Fruit fly (Drosophila melanogaster): Measurements from ENCODE around the gene CG17712.

Gene CG17712

DNA sequence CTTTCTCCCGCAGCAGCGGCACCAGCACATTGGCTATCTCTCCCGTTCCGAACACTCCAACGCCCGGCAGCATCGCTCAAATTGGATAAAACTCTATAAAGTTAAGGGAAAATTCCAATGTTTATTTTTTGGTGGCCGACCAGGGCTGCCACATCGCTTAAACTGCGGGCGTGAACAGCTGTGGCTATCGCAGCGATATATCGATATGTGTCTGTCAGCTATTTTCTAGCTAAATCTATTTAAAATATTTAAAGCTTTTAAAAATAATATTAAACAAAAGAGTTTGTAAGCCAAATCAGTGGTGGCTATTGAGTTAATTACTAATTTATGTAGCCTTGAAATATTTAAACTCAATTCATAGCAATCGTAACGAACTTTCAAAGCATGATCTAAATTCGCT lies at the start of gene CG17712, which contains the start of gene CG17648:
CG17712 (minus strand) TSS at position 170 of the 400 bp plus-strand sequence.
CG17648 (plus strand) TSS at position 356 of the 400 bp plus-strand sequence.
- no peak for TF ChIP-seq noc (tag; optimal IDR thresholded peaks at IDR 0.05)

DNA sequence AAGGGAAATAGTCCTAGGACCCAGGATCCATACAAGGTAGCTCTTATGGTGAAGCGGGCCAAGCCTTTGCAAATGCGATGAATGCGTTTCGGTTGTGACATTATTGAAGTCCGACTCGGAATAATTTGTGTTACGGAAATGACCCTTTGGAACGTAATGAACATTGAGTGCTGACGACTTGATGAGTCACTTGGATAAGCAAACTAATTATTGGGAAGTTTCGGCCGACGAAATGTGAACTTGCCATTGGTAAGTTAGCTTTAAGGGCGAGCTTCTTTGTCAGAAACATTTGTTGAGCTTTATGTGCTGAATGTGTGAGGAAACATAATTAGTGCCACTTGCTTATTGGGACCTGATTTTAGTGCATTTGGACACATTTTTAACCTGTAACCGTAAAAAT lies 42.9 kb upstream of the CG17712 start, which contains the start of gene Gr22a:
Gr22a (minus strand) TSS at position 101 of the 400 bp plus-strand sequence.
- no peak for TF ChIP-seq noc (tag; optimal IDR thresholded peaks at IDR 0.05)

DNA sequence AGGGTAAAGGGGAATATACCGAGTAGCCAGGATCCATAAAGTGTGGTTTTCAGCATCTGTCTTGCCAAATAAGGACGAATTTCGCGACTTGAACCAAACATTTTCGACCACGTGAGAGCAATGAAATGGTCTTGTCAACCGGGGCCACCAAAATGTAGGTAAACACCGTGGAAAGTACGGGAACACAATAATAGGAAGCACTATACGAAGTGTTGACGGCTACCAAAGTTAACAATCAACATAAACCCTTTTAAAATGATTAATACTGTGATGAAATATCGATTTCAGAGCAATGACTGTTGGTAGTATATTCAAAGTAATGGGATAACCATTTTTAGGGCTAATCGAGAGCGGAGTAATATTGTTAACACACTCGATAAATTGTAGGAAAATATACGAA lies 41.2 kb upstream of the CG17712 start, which contains the start of gene Gr22b:
Gr22b (minus strand) TSS at position 101 of the 400 bp plus-strand sequence.
- no peak for TF ChIP-seq noc (tag; optimal IDR thresholded peaks at IDR 0.05)

DNA sequence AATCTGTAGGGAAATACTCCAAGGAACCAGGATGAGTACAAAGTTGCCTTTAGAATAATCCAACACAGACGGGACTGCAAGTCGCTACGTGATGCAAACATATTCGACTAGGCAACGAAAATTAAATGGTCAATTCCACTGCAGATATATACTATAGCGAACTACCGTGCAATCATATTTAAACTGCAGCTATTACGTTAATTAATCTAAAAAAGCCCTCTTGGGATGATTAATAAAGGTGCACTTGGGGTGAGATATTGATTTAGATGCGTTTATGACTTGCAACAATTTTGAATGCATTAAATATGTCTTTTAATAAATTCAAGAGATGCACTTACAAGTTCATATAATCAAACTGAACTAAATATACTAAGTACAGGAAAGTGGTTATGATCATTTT lies 39.8 kb upstream of the CG17712 start, which contains the start of gene Gr22c:
Gr22c (minus strand) TSS at position 101 of the 400 bp plus-strand sequence.
- TF ChIP-seq noc (tag; optimal IDR thresholded peaks at IDR 0.05), result no peak

DNA sequence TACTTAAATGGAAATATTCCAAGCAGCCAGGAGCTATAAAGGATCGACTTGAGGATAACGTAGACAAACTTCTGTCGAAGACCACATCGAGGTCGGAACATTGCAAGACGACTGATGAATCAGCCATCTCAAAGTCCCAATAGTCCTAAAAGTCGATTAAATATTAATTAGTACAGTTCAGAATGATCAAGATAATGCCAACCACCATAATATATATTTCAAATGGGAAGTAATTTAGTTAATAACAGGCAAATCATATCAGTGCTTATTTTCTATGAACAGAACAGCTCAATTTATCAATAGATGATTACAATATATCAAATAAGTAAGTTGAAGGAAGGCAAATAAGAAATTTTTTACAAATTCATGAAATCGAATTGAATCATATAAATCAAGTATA lies 38.3 kb upstream of the CG17712 start, which contains the start of gene Gr22d:
Gr22d (minus strand) TSS at position 101 of the 400 bp plus-strand sequence.
- no peak for TF ChIP-seq noc (tag; optimal IDR thresholded peaks at IDR 0.05)

DNA sequence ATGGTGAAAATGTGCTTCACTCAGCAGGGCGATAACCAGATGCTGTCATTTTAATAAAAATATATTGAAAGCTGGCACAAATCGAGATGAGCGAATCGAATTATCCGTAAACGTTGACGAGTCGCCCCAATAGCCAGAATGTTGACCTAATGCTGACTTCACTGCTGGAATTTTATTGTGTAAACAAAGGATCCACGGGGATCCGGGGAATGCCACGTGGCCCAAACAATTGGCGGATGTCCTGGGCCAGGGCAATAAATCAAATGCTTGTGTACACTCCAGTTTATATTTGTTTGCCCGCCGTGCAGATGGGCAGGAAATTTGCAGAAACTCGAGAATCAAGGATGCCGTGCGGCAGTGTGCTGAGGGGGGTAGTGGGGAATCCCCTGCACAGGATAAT lies 36.0 kb upstream of the CG17712 start:
- TF ChIP-seq noc (tag; optimal IDR thresholded peaks at IDR 0.05), result no peak

DNA sequence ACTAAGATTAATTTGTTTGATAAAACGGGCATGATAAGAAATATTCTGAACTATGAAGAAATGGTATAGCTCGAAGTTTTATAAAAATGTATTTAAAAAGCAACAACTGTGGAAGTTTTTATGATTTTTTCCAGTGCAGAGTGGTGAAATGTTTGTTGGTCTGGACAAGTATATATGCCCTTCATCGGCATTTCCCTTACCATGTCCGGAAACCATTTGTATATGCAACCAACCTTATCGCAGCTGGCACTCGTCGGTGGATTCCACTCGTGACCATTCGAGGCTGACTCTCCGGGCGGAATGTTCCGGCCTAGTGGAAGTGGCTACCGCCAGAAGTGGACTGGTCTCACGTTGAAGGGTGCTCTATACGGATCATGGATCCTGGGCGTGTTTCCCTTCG lies 31.8 kb upstream of the CG17712 start, which contains the start of gene Gr22e:
Gr22e (plus strand) TSS at position 301 of the 400 bp plus-strand sequence.
- TF ChIP-seq noc (tag; optimal IDR thresholded peaks at IDR 0.05), result no peak

DNA sequence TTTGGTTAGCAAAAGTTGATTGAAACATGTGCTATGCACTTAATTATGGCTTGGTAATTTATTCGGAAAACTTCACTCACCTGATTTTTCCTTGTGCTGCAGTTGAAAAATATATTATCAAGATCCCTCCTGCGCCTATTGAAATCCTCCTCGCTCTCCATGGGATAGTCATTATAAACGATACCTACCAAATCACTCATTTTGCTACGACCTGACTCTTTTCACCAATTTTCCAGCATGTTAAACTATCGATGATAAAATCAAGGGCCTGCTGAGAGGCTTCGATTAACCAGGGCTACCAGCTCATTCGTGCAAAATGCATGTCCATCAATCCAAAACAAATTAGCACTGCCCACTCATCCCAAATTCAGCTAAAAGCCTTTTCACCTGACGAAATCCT lies 6.9 kb upstream of the CG17712 start, which contains the start of gene CG17650:
CG17650 (minus strand) TSS at position 241 of the 400 bp plus-strand sequence.
- TF ChIP-seq noc (tag; optimal IDR thresholded peaks at IDR 0.05), result no peak

DNA sequence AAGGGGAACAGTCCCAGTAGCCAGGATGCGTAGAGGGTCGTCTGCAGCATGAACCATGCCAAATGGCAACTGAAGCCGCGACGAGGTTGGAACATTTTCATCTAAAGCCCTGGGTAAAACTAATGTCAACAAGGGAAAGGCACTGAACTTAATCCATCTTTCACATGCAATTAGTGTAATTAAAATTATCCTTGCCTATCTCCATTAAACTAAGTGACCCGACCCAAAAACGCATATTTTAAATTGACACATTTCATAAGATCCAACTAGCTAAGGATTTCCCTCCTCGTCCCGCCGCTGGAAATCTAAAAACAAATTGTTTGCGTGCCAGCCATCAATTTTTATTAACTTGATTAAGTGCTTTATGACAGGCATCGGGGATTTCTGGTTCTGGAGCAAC lies 4.4 kb upstream of the CG17712 start, which contains the start of gene Gr22f:
Gr22f (minus strand) TSS at position 101 of the 400 bp plus-strand sequence.
- no peak for TF ChIP-seq noc (tag; optimal IDR thresholded peaks at IDR 0.05)

DNA sequence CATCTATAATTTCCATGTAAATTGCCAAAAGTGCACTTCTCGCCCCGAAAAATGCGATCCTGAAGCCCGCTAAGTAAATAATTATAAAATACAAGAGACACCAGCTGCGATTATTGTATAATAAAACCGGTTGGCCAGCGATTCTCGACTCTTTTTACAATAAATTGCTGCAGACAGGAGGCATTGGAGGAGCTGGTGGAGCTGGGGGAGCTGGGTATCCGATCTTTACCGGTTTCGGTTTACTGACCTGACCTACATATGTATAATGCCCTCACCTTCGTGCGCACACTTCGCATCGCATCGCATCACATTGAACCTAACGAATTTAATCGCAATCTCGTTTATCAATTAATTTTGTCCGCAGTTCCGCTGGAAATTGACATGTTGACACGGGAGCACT lies 3.5 kb downstream of the CG17712 start:
- TF ChIP-seq noc (tag; optimal IDR thresholded peaks at IDR 0.05), result no peak

DNA sequence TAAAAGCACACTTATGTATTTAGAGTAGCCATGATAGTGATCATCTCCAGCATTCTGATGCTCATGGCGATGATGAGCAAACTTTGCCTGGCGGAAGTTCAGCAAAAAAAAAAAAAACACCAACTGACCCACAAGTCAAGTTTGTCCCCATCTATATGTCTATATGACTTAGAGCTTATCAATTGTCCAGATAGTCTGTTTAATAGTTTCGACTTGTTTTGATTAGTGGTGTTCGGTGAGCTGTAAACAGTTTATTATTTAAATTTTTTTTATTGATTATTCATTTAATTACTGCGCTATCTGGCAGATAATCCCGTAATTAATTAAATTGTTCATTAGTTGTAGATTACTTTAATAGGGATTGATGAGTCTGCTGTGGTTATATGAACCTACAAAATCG lies 8.1 kb downstream of the CG17712 start:
- TF ChIP-seq noc (tag; optimal IDR thresholded peaks at IDR 0.05), result peak; percentile 54

DNA sequence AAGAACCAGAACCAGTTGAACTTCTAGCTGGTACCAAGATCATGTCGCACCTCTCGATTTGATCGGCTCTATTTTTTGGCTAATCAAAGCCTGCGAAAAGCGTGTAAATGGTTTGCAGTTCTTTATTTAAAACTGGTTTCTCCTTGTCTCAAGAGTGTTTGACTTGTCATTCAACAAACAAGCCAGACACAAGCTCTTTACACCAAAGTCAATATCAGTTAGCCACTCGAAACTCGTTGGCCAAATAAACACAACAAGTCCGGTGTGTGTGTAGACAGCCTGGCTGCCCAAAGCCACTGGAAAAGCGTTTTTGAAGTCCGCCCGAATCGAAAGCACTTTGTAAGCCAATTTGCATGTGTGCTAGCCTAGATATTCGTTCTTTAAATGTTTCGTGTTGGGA lies 11.8 kb downstream of the CG17712 start:
- TF ChIP-seq noc (tag; optimal IDR thresholded peaks at IDR 0.05), result no peak

DNA sequence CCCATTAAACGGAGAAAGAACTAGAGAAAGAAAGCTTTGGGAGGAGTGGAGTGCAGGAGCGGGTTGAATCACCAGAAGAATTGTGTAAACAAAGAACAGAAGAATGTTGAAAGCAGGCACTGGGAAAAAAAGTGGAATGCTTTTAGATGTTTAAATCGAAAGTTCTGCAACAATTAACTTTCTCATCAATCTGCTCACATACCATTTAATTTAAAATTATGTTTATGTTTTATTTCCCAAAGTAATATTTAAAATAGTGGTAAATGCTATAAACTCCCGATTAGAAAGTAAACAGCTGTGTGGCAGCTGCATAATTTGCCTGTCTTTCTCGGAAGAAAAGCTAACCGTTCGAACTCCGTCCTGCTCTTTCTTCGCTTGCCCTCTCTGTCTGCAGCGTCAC lies 13.9 kb downstream of the CG17712 start:
- TF ChIP-seq noc (tag; optimal IDR thresholded peaks at IDR 0.05), result no peak

DNA sequence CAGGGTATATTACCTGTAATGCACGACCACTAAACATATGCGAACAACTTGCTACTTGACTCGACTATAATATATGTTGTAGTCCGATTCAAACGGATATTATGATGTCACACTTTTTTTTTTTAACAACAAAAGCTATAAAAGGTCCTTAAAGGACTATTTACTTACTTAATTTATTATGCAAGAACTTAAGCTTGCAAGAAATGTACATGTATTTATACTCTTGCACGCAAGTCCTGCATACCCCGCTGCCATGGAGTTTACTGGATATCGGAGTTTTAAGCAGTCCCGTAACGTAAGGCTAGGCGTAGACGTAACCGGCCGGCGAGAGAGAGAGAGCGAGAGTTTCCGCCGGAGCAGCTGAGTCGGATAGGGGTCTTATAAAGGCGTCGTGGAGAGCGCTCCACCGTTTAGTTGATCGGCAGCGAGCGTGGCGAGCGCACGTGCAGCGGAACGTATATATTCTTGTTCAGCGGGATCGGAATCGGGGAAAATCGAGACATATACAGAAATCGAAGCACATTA lies 14.8 kb downstream of the CG17712 start:
- peak; percentile 84 for TF ChIP-seq noc (tag; optimal IDR thresholded peaks at IDR 0.05)

DNA sequence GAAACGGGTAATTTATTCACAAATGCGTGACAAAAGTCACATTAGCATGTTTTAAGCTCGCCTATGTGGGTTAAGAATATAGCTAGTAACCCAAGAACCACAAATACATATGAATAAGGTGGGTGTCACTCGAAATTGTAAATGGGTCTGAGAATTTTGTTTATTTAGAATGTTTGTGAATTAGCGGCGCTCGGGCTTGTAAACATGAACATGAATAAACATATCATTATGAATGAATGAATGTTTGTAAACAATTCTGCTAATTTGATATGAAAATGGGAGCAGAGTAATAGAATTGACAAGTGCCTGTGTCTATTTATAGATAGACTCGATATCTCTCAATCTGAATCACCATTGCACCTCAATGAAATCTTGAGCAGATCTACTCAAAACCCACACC lies 16.8 kb downstream of the CG17712 start:
- no peak for TF ChIP-seq noc (tag; optimal IDR thresholded peaks at IDR 0.05)

DNA sequence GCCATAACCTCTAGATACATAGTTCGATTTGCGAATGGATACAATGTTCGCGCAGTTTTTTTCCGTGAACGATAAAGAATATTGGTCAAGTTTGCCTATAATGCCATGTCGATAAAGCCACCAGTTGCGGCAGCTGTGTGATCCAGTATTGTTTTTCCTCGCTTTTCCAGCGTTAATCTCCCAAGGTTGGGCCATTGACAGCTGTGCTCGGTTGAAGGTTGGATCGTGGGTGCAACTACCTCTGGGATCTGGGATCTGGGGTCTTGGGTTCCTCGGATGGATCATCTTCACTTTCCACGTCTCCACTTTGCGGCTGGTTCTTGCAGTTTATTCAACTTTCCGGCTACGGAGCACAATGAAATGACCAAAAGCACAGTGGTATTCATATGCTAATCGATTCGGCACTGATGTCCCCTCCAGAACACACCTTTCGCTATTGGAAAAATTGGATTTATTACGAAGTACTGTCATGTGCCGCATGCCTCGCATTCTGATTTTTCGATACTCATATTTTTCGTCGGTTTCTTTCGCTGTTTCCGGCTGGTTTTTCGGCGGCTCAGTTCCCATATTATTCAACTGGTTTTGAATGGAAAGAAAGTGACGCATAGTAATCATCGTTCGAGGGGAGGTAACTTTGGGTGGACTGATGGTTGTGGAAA lies 18.6 kb downstream of the CG17712 start:
- no peak for TF ChIP-seq noc (tag; optimal IDR thresholded peaks at IDR 0.05)

DNA sequence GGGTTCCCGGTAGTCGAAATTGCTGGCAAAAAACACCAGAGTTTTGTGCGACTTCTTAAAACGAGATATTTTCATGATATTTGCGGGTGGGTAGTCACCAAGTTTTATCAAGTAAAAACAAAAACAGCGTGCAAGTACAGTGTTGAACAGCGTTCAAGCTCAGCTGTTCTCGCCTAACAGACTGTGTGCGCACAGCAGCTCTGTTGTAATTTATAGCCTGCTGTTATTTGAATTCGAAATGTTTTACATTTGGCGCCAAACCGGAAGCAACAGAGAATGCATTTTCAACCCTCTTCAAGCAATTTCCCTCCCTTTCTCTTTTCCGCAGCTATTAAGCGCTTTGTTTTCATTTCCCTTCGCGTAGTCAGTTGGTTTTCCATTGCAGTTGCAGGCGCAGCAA lies 19.7 kb downstream of the CG17712 start, which contains the start of the genes CG17652 and CG17646:
CG17652 (minus strand) TSS at position 168 of the 400 bp plus-strand sequence.
CG17646 (plus strand) TSS at position 336 of the 400 bp plus-strand sequence.
- no peak for TF ChIP-seq noc (tag; optimal IDR thresholded peaks at IDR 0.05)
